Fruit fly (Drosophila melanogaster) whole organism, embryonic: ENCODE data around the gene Arp3.

Source experiments
- Abd-B ChIP-seq: fragments of 200-800 bp; sonication (Bioruptor generic); optimal IDR thresholded peaks from 2 replicates; lab custom pipeline; 2018; ENCODE audit warnings: missing biosample characterization, mild to moderate bottlenecking, missing genetic modification characterization, moderate library complexity
- Asciz ChIP-seq: fragments of 200-800 bp; sonication (Bioruptor generic); optimal IDR thresholded peaks from 2 replicates; lab custom pipeline; 2017; ENCODE audit warnings: missing biosample characterization, mild to moderate bottlenecking, missing genetic modification characterization, missing genetic modification reagents
- CG10147 ChIP-seq: fragments of 200-800 bp; sonication (Bioruptor generic); optimal IDR thresholded peaks from 2 replicates; lab custom pipeline; 2019; ENCODE audit warnings: missing biosample characterization, mild to moderate bottlenecking, missing genetic modification characterization, moderate library complexity
- CG10209 ChIP-seq: fragments of 200-800 bp; sonication (Bioruptor generic); optimal IDR thresholded peaks from 3 replicates; lab custom pipeline; 2017; ENCODE audit warnings: missing biosample characterization, mild to moderate bottlenecking, missing genetic modification characterization, missing genetic modification reagents
- CG10543 ChIP-seq: fragments of 200-800 bp; sonication (Bioruptor generic); optimal IDR thresholded peaks from 3 replicates; lab custom pipeline; 2017; ENCODE audit warnings: missing biosample characterization, mild to moderate bottlenecking, missing genetic modification characterization, moderate library complexity
- CG11560 ChIP-seq: fragments of 200-800 bp; sonication (Bioruptor generic); IDR thresholded peaks from 3 replicates; pipeline ENCODE4 v1.3.6; 2022; ENCODE audit warnings: missing biosample characterization, missing genetic modification characterization
- CG12659 ChIP-seq: fragments of 200-800 bp; sonication (Bioruptor generic); optimal IDR thresholded peaks from 3 replicates; lab custom pipeline; 2017; ENCODE audit warnings: mild to moderate bottlenecking, missing biosample characterization, missing genetic modification reagents, missing genetic modification characterization
- CG13287 ChIP-seq: fragments of 200-800 bp; sonication (Bioruptor generic); IDR thresholded peaks from 2 replicates; pipeline ENCODE4 v1.3.6; 2022; ENCODE audit warnings: missing biosample characterization, missing genetic modification characterization; ENCODE audit not compliant: partially characterized antibody
- CG13296 ChIP-seq: fragments of 200-800 bp; sonication (Bioruptor generic); optimal IDR thresholded peaks from 3 replicates; lab custom pipeline; 2018; ENCODE audit warnings: missing biosample characterization, mild to moderate bottlenecking, missing genetic modification characterization
- CG13775 ChIP-seq: fragments of 200-800 bp; sonication (Bioruptor generic); optimal IDR thresholded peaks from 3 replicates; lab custom pipeline; 2017; ENCODE audit warnings: missing biosample characterization, mild to moderate bottlenecking, missing genetic modification characterization
- CG13894 ChIP-seq: fragments of 200-800 bp; sonication (Bioruptor generic); optimal IDR thresholded peaks from 3 replicates; lab custom pipeline; 2018; ENCODE audit warnings: missing biosample characterization, mild to moderate bottlenecking, missing genetic modification characterization, moderate library complexity
- CG14441 ChIP-seq: fragments of 200-800 bp; sonication (Bioruptor generic); IDR thresholded peaks from 2 replicates; pipeline ENCODE4 v1.3.6; 2022; ENCODE audit warnings: missing biosample characterization, missing genetic modification characterization
- CG2678 ChIP-seq: fragments of 200-800 bp; sonication (Bioruptor generic); optimal IDR thresholded peaks from 3 replicates; lab custom pipeline; 2019; ENCODE audit warnings: missing biosample characterization, mild to moderate bottlenecking, missing genetic modification characterization, moderate library complexity
- CG34422 ChIP-seq: fragments of 200-800 bp; sonication (Bioruptor generic); IDR thresholded peaks from 3 replicates; pipeline ENCODE4 v1.3.6; 2022; ENCODE audit warnings: missing biosample characterization, missing genetic modification characterization
- CG4820 ChIP-seq: fragments of 200-800 bp; sonication (Bioruptor generic); optimal IDR thresholded peaks from 3 replicates; lab custom pipeline; 2016; ENCODE audit warnings: missing biosample characterization, missing genetic modification characterization
- CG6791 ChIP-seq: fragments of 200-800 bp; sonication (Bioruptor generic); IDR thresholded peaks from 3 replicates; pipeline ENCODE4 v1.3.6; 2022; ENCODE audit warnings: missing biosample characterization, missing genetic modification characterization; ENCODE audit not compliant: partially characterized antibody
- CG8290 ChIP-seq, 3 experiments: fragments of 200-800 bp; sonication (Bioruptor generic); optimal IDR thresholded peaks; 2 replicates each; lab custom pipeline; 2016 to 2019; ENCODE audit warnings: missing biosample characterization in 3 of 3, missing genetic modification characterization in 3 of 3, mild to moderate bottlenecking in 2 of 3, moderate library complexity in 1 of 3
- CG8765 ChIP-seq: fragments of 200-800 bp; sonication (Bioruptor generic); IDR thresholded peaks from 2 replicates; pipeline ENCODE4 v1.3.6; 2022; ENCODE audit warnings: missing biosample characterization, missing genetic modification characterization
- CG9437 ChIP-seq: fragments of 200-800 bp; sonication (Bioruptor generic); optimal IDR thresholded peaks from 2 replicates; lab custom pipeline; 2018; ENCODE audit warnings: missing biosample characterization, mild to moderate bottlenecking, missing genetic modification characterization
- CrebB ChIP-seq: fragments of 200-800 bp; sonication (Bioruptor generic); optimal IDR thresholded peaks from 3 replicates; lab custom pipeline; 2018; ENCODE audit warnings: missing biosample characterization, mild to moderate bottlenecking, missing genetic modification characterization
- D ChIP-seq, 2 experiments: fragments of 200-800 bp in 1 of 2; fragments of >200 bp in 1 of 2; sonication (Bioruptor generic) in 1 of 2; optimal IDR thresholded peaks; 2 replicates in 1 of 2; 3 replicates in 1 of 2; lab custom pipeline; 2017; ENCODE audit warnings: mild to moderate bottlenecking in 1 of 2, missing biosample characterization in 1 of 2, missing genetic modification characterization in 1 of 2, missing genetic modification reagents in 1 of 2
- Dad ChIP-seq: fragments of 200-800 bp; sonication (Bioruptor generic); optimal IDR thresholded peaks from 3 replicates; lab custom pipeline; 2016; ENCODE audit warnings: missing biosample characterization, missing genetic modification characterization
- Deaf1 ChIP-seq: fragments of 200-800 bp; optimal IDR thresholded peaks from 3 replicates; lab custom pipeline; 2019; ENCODE audit warnings: missing biosample characterization, mild to moderate bottlenecking, missing genetic modification characterization, moderate library complexity
- Lhr ChIP-seq: fragments of 200-800 bp; sonication (Bioruptor generic); optimal IDR thresholded peaks from 3 replicates; lab custom pipeline; 2017; ENCODE audit warnings: mild to moderate bottlenecking, missing biosample characterization, missing genetic modification reagents, missing genetic modification characterization
- MESR4 ChIP-seq: fragments of 200-800 bp; sonication (Bioruptor generic); optimal IDR thresholded peaks from 2 replicates; lab custom pipeline; 2018; ENCODE audit warnings: missing biosample characterization, mild to moderate bottlenecking, missing genetic modification characterization, moderate library complexity
- Med ChIP-seq: fragments of 200-800 bp; sonication (Bioruptor generic); peaks from one replicate; lab custom pipeline; 2016; ENCODE audit warnings: missing biosample characterization, missing genetic modification characterization, mild to moderate bottlenecking, inconsistent platforms, moderate library complexity
- Mes4 ChIP-seq: fragments of 200-800 bp; sonication (Bioruptor generic); optimal IDR thresholded peaks from 2 replicates; lab custom pipeline; 2016; ENCODE audit warnings: missing biosample characterization, missing genetic modification characterization
- Vsx1 ChIP-seq: fragments of 200-800 bp; sonication (Bioruptor generic); optimal IDR thresholded peaks from 2 replicates; lab custom pipeline; 2017; ENCODE audit warnings: missing biosample characterization, mild to moderate bottlenecking, missing genetic modification characterization, missing genetic modification reagents
- abd-A ChIP-seq: fragments of 200-800 bp; sonication (Bioruptor generic); optimal IDR thresholded peaks from 3 replicates; lab custom pipeline; 2019; ENCODE audit warnings: missing biosample characterization, mild to moderate bottlenecking, missing genetic modification characterization, moderate library complexity
- al ChIP-seq: fragments of 200-800 bp; sonication (Bioruptor generic); IDR thresholded peaks from 2 replicates; pipeline ENCODE4 v1.3.6; 2022; ENCODE audit warnings: missing biosample characterization, missing genetic modification characterization
- bbx ChIP-seq: fragments of 200-800 bp; sonication (Bioruptor generic); IDR thresholded peaks from 2 replicates; pipeline ENCODE4 v1.3.6; 2022; ENCODE audit warnings: missing biosample characterization, missing genetic modification characterization; ENCODE audit not compliant: partially characterized antibody
- bigmax ChIP-seq: fragments of 200-800 bp; sonication (Bioruptor generic); optimal IDR thresholded peaks from 2 replicates; lab custom pipeline; 2018; ENCODE audit warnings: missing biosample characterization, mild to moderate bottlenecking, missing genetic modification characterization
- bsh ChIP-seq, 2 experiments: fragments of 200-800 bp; sonication (Bioruptor generic); optimal IDR thresholded peaks; 2 replicates each; lab custom pipeline; 2017 to 2018; ENCODE audit warnings: mild to moderate bottlenecking in 2 of 2, missing biosample characterization in 2 of 2, missing genetic modification characterization in 2 of 2, moderate library complexity in 1 of 2
- cad ChIP-seq: fragments of >200 bp; optimal IDR thresholded peaks from 2 replicates; lab custom pipeline; 2017; ENCODE audit warnings: missing biosample characterization, missing genetic modification characterization
- ci ChIP-seq: fragments of 200-800 bp; sonication (Bioruptor generic); IDR thresholded peaks from 3 replicates; pipeline ENCODE4 v1.3.6; 2022; ENCODE audit warnings: missing biosample characterization, missing genetic modification characterization
- crp ChIP-seq, 2 experiments: fragments of 200-800 bp; sonication (Bioruptor generic); optimal IDR thresholded peaks; 2 replicates in 1 of 2; 3 replicates in 1 of 2; lab custom pipeline; 2017; ENCODE audit warnings: missing biosample characterization in 2 of 2, missing genetic modification characterization in 2 of 2, mild to moderate bottlenecking in 1 of 2, moderate library complexity in 1 of 2
- danr ChIP-seq: fragments of 200-800 bp; sonication (Bioruptor generic); IDR thresholded peaks from 2 replicates; pipeline ENCODE4 v1.3.6; 2022; ENCODE audit warnings: missing biosample characterization, missing genetic modification characterization
- eyg ChIP-seq: fragments of 200-800 bp; sonication (Bioruptor generic); optimal IDR thresholded peaks from 3 replicates; lab custom pipeline; 2016; ENCODE audit warnings: missing biosample characterization, missing genetic modification characterization
- gfzf ChIP-seq: fragments of 200-800 bp; sonication (Bioruptor generic); optimal IDR thresholded peaks from 2 replicates; lab custom pipeline; 2016; ENCODE audit warnings: missing biosample characterization, mild to moderate bottlenecking, missing genetic modification characterization, moderate library complexity
- gsb-n ChIP-seq: fragments of 200-800 bp; sonication (Bioruptor generic); optimal IDR thresholded peaks from 3 replicates; lab custom pipeline; 2018; ENCODE audit warnings: missing biosample characterization, mild to moderate bottlenecking, missing genetic modification characterization
- mam ChIP-seq: fragments of 200-800 bp; sonication (Bioruptor generic); optimal IDR thresholded peaks from 3 replicates; lab custom pipeline; 2016; ENCODE audit warnings: missing biosample characterization, missing genetic modification characterization
- nmo ChIP-seq: fragments of 200-800 bp; sonication (Bioruptor generic); optimal IDR thresholded peaks from 2 replicates; lab custom pipeline; 2018; ENCODE audit warnings: missing biosample characterization, mild to moderate bottlenecking, missing genetic modification characterization, moderate library complexity
- oc ChIP-seq: fragments of 200-800 bp; sonication (Bioruptor generic); optimal IDR thresholded peaks from 2 replicates; lab custom pipeline; 2018; ENCODE audit warnings: missing biosample characterization, mild to moderate bottlenecking, missing genetic modification characterization, moderate library complexity
- phol ChIP-seq: fragments of 200-800 bp; sonication (Bioruptor generic); optimal IDR thresholded peaks from 3 replicates; lab custom pipeline; 2018; ENCODE audit warnings: missing biosample characterization, mild to moderate bottlenecking, missing genetic modification characterization, moderate library complexity
- tio ChIP-seq: fragments of 200-800 bp; sonication (Bioruptor generic); optimal IDR thresholded peaks from 2 replicates; lab custom pipeline; 2017; ENCODE audit warnings: missing biosample characterization, missing genetic modification characterization, inconsistent platforms
- vfl ChIP-seq: fragments of 200-800 bp; sonication (Bioruptor generic); optimal IDR thresholded peaks from 2 replicates; lab custom pipeline; 2016; ENCODE audit warnings: missing biosample characterization, missing genetic modification characterization
- z ChIP-seq: fragments of 200-800 bp; sonication (Bioruptor generic); IDR thresholded peaks from 3 replicates; pipeline ENCODE4 v1.3.6; 2022; ENCODE audit warnings: missing biosample characterization, missing genetic modification characterization

Arp3 gene

dm6 chr3L:8077207-8077606 is 38.5 kb downstream of the Arp3 start (continued):
- TF ChIP-seq CrebB (tag; lab: Kevin White, UChicago) (peak; percentile 15), Med (GFP tag; lab: Kevin White, UChicago) (peak; percentile 84), Deaf1 (peak; percentile 43), bigmax (GFP tag; lab: Kevin White, UChicago) (no peak), CG13287 (GFP tag; lab: Robert Waterston, UW) (0 out of 2 replicates have a peak, but pooled peaks have one; percentile 28), CG6791 (GFP tag; lab: Robert Waterston, UW) (0 out of 3 replicates have a peak, but pooled peaks have one; percentile 48), CG10209 (GFP tag; lab: Kevin White, UChicago) (no peak), Asciz (GFP tag; lab: Kevin White, UChicago) (peak; percentile 13), CG34422 (peak; percentile 35; the same call in 1 of the 3 replicates), abd-A (tag; lab: Kevin White, UChicago) (peak; percentile 13), Vsx1 (peak; percentile 31), CG10543 (GFP tag; lab: Kevin White, UChicago) (no peak)

DNA sequence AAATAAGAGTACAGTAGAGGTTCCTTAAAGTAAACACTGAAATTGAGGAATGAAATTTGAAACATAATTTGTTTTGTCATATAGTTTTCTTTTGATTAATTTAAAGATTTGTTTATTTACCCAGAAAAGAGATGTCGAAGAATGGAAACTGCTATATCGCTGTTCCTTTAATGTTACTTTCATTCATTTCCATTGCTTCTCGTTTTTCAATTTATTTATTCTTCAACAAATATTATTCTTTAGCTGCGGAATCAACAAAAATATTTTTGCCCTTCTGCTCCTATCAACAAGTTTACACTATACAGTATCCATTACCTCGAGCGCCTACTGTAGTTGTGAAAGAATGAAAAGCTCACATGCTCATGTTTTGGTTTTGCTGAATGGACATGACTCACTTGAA is 39.5 kb downstream of the Arp3 start:
- TF ChIP-seq phol (tag; lab: Kevin White, UChicago), result peak; percentile 28
- no peak for TF ChIP-seq MESR4 (GFP tag; lab: Kevin White, UChicago)
- TF ChIP-seq D (optimal IDR thresholded peaks at IDR 0.05; lab: Kevin White, UChicago), result no peak
- no peak for TF ChIP-seq D (GFP tag; optimal IDR thresholded peaks at IDR 0.05; lab: Kevin White, UChicago)
- no peak for TF ChIP-seq CG13775
- TF ChIP-seq CG13296 (GFP tag; lab: Kevin White, UChicago), result peak; percentile 10
- no peak for TF ChIP-seq crp (GFP tag; optimal IDR thresholded peaks at IDR 0.05; lab: Kevin White, UChicago)
- peak; percentile 5 for TF ChIP-seq CG4820 (GFP tag; lab: Kevin White, UChicago)
- no peak for TF ChIP-seq CG8290 (GFP tag; optimal IDR thresholded peaks at IDR 0.05; lab: Kevin White, UChicago)
- no peak for TF ChIP-seq CG8290 (tag; optimal IDR thresholded peaks at IDR 0.05; lab: Kevin White, UChicago)
- no peak for TF ChIP-seq bbx (GFP tag; lab: Robert Waterston, UW)
- no peak for TF ChIP-seq bsh (GFP tag; optimal IDR thresholded peaks at IDR 0.05; lab: Kevin White, UChicago)
- TF ChIP-seq gsb-n (tag; lab: Kevin White, UChicago), result no peak
- TF ChIP-seq CG11560 (tag; lab: Robert Waterston, UW), result no peak
- peak; percentile 0 for TF ChIP-seq mam (GFP tag; lab: Kevin White, UChicago)
- TF ChIP-seq CG10147 (GFP tag; lab: Kevin White, UChicago), result peak; percentile 11
- no peak for TF ChIP-seq CG8765 (GFP tag; lab: Robert Waterston, UW)
- TF ChIP-seq Mes4 (GFP tag; lab: Kevin White, UChicago), result no peak
- no peak for TF ChIP-seq eyg
- TF ChIP-seq CG9437, result peak; percentile 3
- no peak for TF ChIP-seq CG13894 (tag; lab: Kevin White, UChicago)
- TF ChIP-seq CG12659 (GFP tag; lab: Kevin White, UChicago), result peak; percentile 8
- TF ChIP-seq Dad, result no peak
- peak; percentile 11 for TF ChIP-seq nmo (GFP tag; lab: Kevin White, UChicago)
- peak; percentile 17 for TF ChIP-seq Abd-B
- no peak for TF ChIP-seq cad (GFP tag; lab: Kevin White, UChicago)
- TF ChIP-seq Lhr, result no peak
- peak; percentile 65 for TF ChIP-seq CG2678
- no peak for TF ChIP-seq z (GFP tag; lab: Robert Waterston, UW)
- peak; percentile 38; the same call in 1 of the 2 replicates for TF ChIP-seq al
- TF ChIP-seq Med (GFP tag; lab: Kevin White, UChicago), result peak; percentile 83
- TF ChIP-seq oc (tag; lab: Kevin White, UChicago), result no peak
- no peak for TF ChIP-seq gfzf
- no peak for TF ChIP-seq vfl
- no peak for TF ChIP-seq tio (GFP tag; lab: Kevin White, UChicago)
- TF ChIP-seq ci, result no peak
- TF ChIP-seq danr (GFP tag; lab: Robert Waterston, UW), result 0 out of 2 replicates have a peak, but pooled peaks have one; percentile 8
- no peak for TF ChIP-seq CG14441 (GFP tag; lab: Robert Waterston, UW)
